Fruit fly (Drosophila melanogaster): Measurements from ENCODE around the gene Ubi-p63E.

DNA sequence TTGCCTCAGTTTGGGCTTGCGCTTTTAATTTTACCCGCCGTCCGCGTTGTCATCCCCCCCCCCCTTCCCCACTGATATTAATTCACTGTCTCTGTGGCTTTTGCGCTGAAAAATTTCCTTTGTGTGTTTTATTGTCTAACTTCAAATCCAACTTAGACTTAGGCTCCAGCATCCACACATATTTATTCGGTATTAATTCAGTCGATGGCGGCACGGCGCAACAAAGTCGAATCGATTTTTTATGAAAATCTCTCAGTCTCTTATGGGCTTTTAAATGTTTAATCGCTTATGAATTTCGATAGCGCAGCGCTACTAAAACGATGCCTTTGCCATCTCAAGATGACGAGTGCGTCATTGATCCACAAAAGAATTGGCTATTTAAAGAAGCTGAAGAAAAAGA lies 27.0 kb downstream of the Ubi-p63E start:
- TF ChIP-seq CG8478 (optimal IDR thresholded peaks at IDR 0.05) (no peak), CTCF (optimal IDR thresholded peaks at IDR 0.05) (no peak)
